Fruit fly (Drosophila melanogaster) whole organism, embryonic: ENCODE data around the gene CG17666.

Experiments used
- BEAF-32 ChIP-seq: fragments of 200-800 bp; sonication (Bioruptor generic); optimal IDR thresholded peaks from 3 replicates; lab custom pipeline; 2017; ENCODE audit warnings: missing biosample characterization, missing genetic modification characterization, mild to moderate bottlenecking, moderate library complexity, missing genetic modification reagents
- CG11085 ChIP-seq: fragments of 200-800 bp; sonication (Bioruptor generic); IDR thresholded peaks from 2 replicates; pipeline ENCODE4 v1.3.6; 2022; ENCODE audit warnings: missing biosample characterization, missing genetic modification characterization
- CG11456 ChIP-seq: fragments of 200-800 bp; sonication (Bioruptor generic); IDR thresholded peaks from 3 replicates; pipeline ENCODE4 v1.3.6; 2022; ENCODE audit warnings: missing biosample characterization, missing genetic modification characterization
- CG11695 ChIP-seq: fragments of 200-800 bp; sonication (Bioruptor generic); IDR thresholded peaks from 3 replicates; pipeline ENCODE4 v1.3.6; 2022; ENCODE audit warnings: missing biosample characterization, missing genetic modification characterization
- CG12155 ChIP-seq: fragments of 200-800 bp; sonication (Bioruptor generic); optimal IDR thresholded peaks from 3 replicates; lab custom pipeline; 2016; ENCODE audit warnings: missing biosample characterization, missing genetic modification characterization
- CG14860 ChIP-seq: fragments of 200-800 bp; sonication (Bioruptor generic); IDR thresholded peaks from 3 replicates; pipeline ENCODE4 v1.3.6; 2022; ENCODE audit warnings: missing biosample characterization, missing genetic modification characterization; ENCODE audit not compliant: partially characterized antibody
- CG15073 ChIP-seq: fragments of 200-800 bp; sonication (Bioruptor generic); optimal IDR thresholded peaks from 2 replicates; lab custom pipeline; 2016; ENCODE audit warnings: missing biosample characterization, missing genetic modification characterization
- CG15601 ChIP-seq: fragments of 200-800 bp; sonication (Bioruptor generic); optimal IDR thresholded peaks from 3 replicates; lab custom pipeline; 2019; ENCODE audit warnings: missing biosample characterization, mild to moderate bottlenecking, missing genetic modification characterization, moderate library complexity
- CG17186 ChIP-seq: fragments of 200-800 bp; sonication (Bioruptor generic); optimal IDR thresholded peaks from 3 replicates; lab custom pipeline; 2017; ENCODE audit warnings: missing biosample characterization, missing genetic modification reagents, missing genetic modification characterization
- CG17328 ChIP-seq: fragments of 200-800 bp; sonication (Bioruptor generic); IDR thresholded peaks from 2 replicates; pipeline ENCODE4 v1.3.6; 2022; ENCODE audit warnings: missing biosample characterization, missing genetic modification characterization
- CG1792 ChIP-seq: fragments of 200-800 bp; sonication (Bioruptor generic); optimal IDR thresholded peaks from 2 replicates; lab custom pipeline; 2016; ENCODE audit warnings: missing biosample characterization, missing genetic modification characterization
- CG2116 ChIP-seq: fragments of 200-800 bp; sonication (Bioruptor generic); optimal IDR thresholded peaks from 3 replicates; lab custom pipeline; 2018; ENCODE audit warnings: missing biosample characterization, mild to moderate bottlenecking, missing genetic modification characterization
- CG2678 ChIP-seq: fragments of 200-800 bp; sonication (Bioruptor generic); optimal IDR thresholded peaks from 3 replicates; lab custom pipeline; 2019; ENCODE audit warnings: missing biosample characterization, mild to moderate bottlenecking, missing genetic modification characterization, moderate library complexity
- CG34224 ChIP-seq: fragments of 200-800 bp; sonication (Bioruptor generic); IDR thresholded peaks from 3 replicates; pipeline ENCODE4 v1.3.6; 2022; ENCODE audit warnings: missing biosample characterization, missing genetic modification characterization; ENCODE audit not compliant: partially characterized antibody
- CG4424 ChIP-seq: fragments of 200-800 bp; sonication (Bioruptor generic); optimal IDR thresholded peaks from 3 replicates; lab custom pipeline; 2016; ENCODE audit warnings: missing biosample characterization, missing genetic modification characterization
- CG6791 ChIP-seq: fragments of 200-800 bp; sonication (Bioruptor generic); IDR thresholded peaks from 3 replicates; pipeline ENCODE4 v1.3.6; 2022; ENCODE audit warnings: missing biosample characterization, missing genetic modification characterization; ENCODE audit not compliant: partially characterized antibody
- CG7786 ChIP-seq: fragments of 200-800 bp; sonication (Bioruptor generic); optimal IDR thresholded peaks from 2 replicates; lab custom pipeline; 2016; ENCODE audit warnings: missing biosample characterization, missing genetic modification characterization
- CG7928 ChIP-seq: fragments of 200-800 bp; sonication (Bioruptor generic); optimal IDR thresholded peaks from 2 replicates; lab custom pipeline; 2017; ENCODE audit warnings: missing biosample characterization, mild to moderate bottlenecking, missing genetic modification characterization
- Dek ChIP-seq: fragments of 200-800 bp; sonication (Bioruptor generic); optimal IDR thresholded peaks from 3 replicates; lab custom pipeline; 2019; ENCODE audit warnings: missing biosample characterization, mild to moderate bottlenecking, missing genetic modification characterization, moderate library complexity
- Dfd ChIP-seq, 2 experiments: fragments of >200 bp; optimal IDR thresholded peaks; 2 replicates each; lab custom pipeline; 2017; ENCODE audit warnings: missing biosample characterization in 2 of 2, missing genetic modification characterization in 2 of 2
- Drgx ChIP-seq: fragments of 200-800 bp; sonication (Bioruptor generic); IDR thresholded peaks from 2 replicates; pipeline ENCODE4 v1.3.6; 2022; ENCODE audit warnings: missing biosample characterization, missing genetic modification characterization
- Nf-YB ChIP-seq: fragments of 200-800 bp; sonication (Bioruptor generic); optimal IDR thresholded peaks from 3 replicates; lab custom pipeline; 2019; ENCODE audit warnings: missing biosample characterization, mild to moderate bottlenecking, missing genetic modification characterization, moderate library complexity
- Ssrp ChIP-seq: fragments of 200-800 bp; sonication (Bioruptor generic); optimal IDR thresholded peaks from 2 replicates; lab custom pipeline; 2018; ENCODE audit warnings: missing biosample characterization, mild to moderate bottlenecking, missing genetic modification characterization, moderate library complexity
- Xrp1 ChIP-seq: fragments of 200-800 bp; sonication (Bioruptor generic); IDR thresholded peaks from 2 replicates; pipeline ENCODE4 v1.3.6; 2022; ENCODE audit warnings: missing biosample characterization, missing genetic modification characterization
- abd-A ChIP-seq: fragments of 200-800 bp; sonication (Bioruptor generic); optimal IDR thresholded peaks from 3 replicates; lab custom pipeline; 2019; ENCODE audit warnings: missing biosample characterization, mild to moderate bottlenecking, missing genetic modification characterization, moderate library complexity
- chif ChIP-seq, 2 experiments: fragments of 200-800 bp; sonication (Bioruptor generic); optimal IDR thresholded peaks; 3 replicates each; lab custom pipeline; 2016; ENCODE audit warnings: missing biosample characterization in 2 of 2, missing genetic modification characterization in 2 of 2
- ci ChIP-seq: fragments of 200-800 bp; sonication (Bioruptor generic); IDR thresholded peaks from 3 replicates; pipeline ENCODE4 v1.3.6; 2022; ENCODE audit warnings: missing biosample characterization, missing genetic modification characterization
- ems ChIP-seq: fragments of 200-800 bp; sonication (Bioruptor generic); optimal IDR thresholded peaks from 3 replicates; lab custom pipeline; 2016; ENCODE audit warnings: missing biosample characterization, missing genetic modification characterization
- gce ChIP-seq: fragments of 200-800 bp; sonication (Bioruptor generic); IDR thresholded peaks from 3 replicates; pipeline ENCODE4 v1.3.6; 2022; ENCODE audit warnings: missing biosample characterization, missing genetic modification characterization
- gcm2 ChIP-seq: fragments of 200-800 bp; sonication (Bioruptor generic); optimal IDR thresholded peaks from 2 replicates; lab custom pipeline; 2016; ENCODE audit warnings: missing biosample characterization, missing genetic modification characterization
- grn ChIP-seq: fragments of 200-800 bp; sonication (Bioruptor generic); optimal IDR thresholded peaks from 3 replicates; lab custom pipeline; 2017; ENCODE audit warnings: missing biosample characterization, missing genetic modification characterization
- ham ChIP-seq: fragments of 200-800 bp; sonication (Bioruptor generic); IDR thresholded peaks from 2 replicates; pipeline ENCODE4 v1.3.6; 2022; ENCODE audit warnings: missing biosample characterization, missing genetic modification characterization
- her ChIP-seq: fragments of 200-800 bp; sonication (Bioruptor generic); optimal IDR thresholded peaks from 2 replicates; lab custom pipeline; 2016; ENCODE audit warnings: missing biosample characterization, missing genetic modification characterization
- jing ChIP-seq: fragments of 200-800 bp; sonication (Bioruptor generic); optimal IDR thresholded peaks from 2 replicates; lab custom pipeline; 2018; ENCODE audit warnings: missing biosample characterization, mild to moderate bottlenecking, missing genetic modification characterization
- kay ChIP-seq: fragments of 200-800 bp; sonication (Bioruptor generic); optimal IDR thresholded peaks from 2 replicates; lab custom pipeline; 2016; ENCODE audit warnings: missing biosample characterization, missing genetic modification characterization
- lov ChIP-seq, 2 experiments: fragments of 200-800 bp in 1 of 2; fragments of >200 bp in 1 of 2; sonication (Bioruptor generic) in 1 of 2; IDR thresholded peaks in 1 of 2; optimal IDR thresholded peaks in 1 of 2; 2 replicates in 1 of 2; 3 replicates in 1 of 2; pipeline versions ENCODE4 v1.3.6 to Lab custom; 2017 to 2022; ENCODE audit warnings: missing biosample characterization in 1 of 2, missing genetic modification characterization in 1 of 2
- luna ChIP-seq: fragments of 200-800 bp; sonication (Bioruptor generic); optimal IDR thresholded peaks from 2 replicates; lab custom pipeline; 2016; ENCODE audit warnings: missing biosample characterization, missing genetic modification characterization
- nau ChIP-seq: fragments of 200-800 bp; sonication (Bioruptor generic); optimal IDR thresholded peaks from 3 replicates; lab custom pipeline; 2017; ENCODE audit warnings: missing biosample characterization, mild to moderate bottlenecking, missing genetic modification characterization, missing genetic modification reagents
- nmo ChIP-seq: fragments of 200-800 bp; sonication (Bioruptor generic); optimal IDR thresholded peaks from 2 replicates; lab custom pipeline; 2018; ENCODE audit warnings: missing biosample characterization, mild to moderate bottlenecking, missing genetic modification characterization, moderate library complexity
- onecut ChIP-seq: fragments of 200-800 bp; sonication (Bioruptor generic); IDR thresholded peaks from 2 replicates; pipeline ENCODE4 v1.3.6; 2022; ENCODE audit warnings: missing biosample characterization, missing genetic modification characterization
- org-1 ChIP-seq: fragments of 200-800 bp; sonication (Bioruptor generic); optimal IDR thresholded peaks from 2 replicates; lab custom pipeline; 2017; ENCODE audit warnings: missing biosample characterization, missing genetic modification characterization
- otp ChIP-seq: fragments of 200-800 bp; sonication (Bioruptor generic); IDR thresholded peaks from 3 replicates; pipeline ENCODE4, ENCODE4 v1.3.6; 2022; ENCODE audit warnings: missing biosample characterization, missing genetic modification characterization
- pita ChIP-seq: fragments of 200-800 bp; sonication (Bioruptor generic); optimal IDR thresholded peaks from 2 replicates; lab custom pipeline; 2017; ENCODE audit warnings: missing biosample characterization, mild to moderate bottlenecking, missing genetic modification characterization
- slbo ChIP-seq: fragments of 200-800 bp; sonication (Bioruptor generic); IDR thresholded peaks from 2 replicates; pipeline ENCODE4 v1.3.6; 2022; ENCODE audit warnings: missing biosample characterization, missing genetic modification characterization
- slp2 ChIP-seq: fragments of 200-800 bp; sonication (Bioruptor generic); optimal IDR thresholded peaks from 2 replicates; lab custom pipeline; 2016; ENCODE audit warnings: missing biosample characterization, missing genetic modification characterization
- sob ChIP-seq: fragments of 200-800 bp; sonication (Bioruptor generic); IDR thresholded peaks from 2 replicates; pipeline ENCODE4 v1.3.6; 2022; ENCODE audit warnings: missing biosample characterization, missing genetic modification characterization
- ssp ChIP-seq: fragments of 200-800 bp; sonication (Bioruptor generic); IDR thresholded peaks from 2 replicates; pipeline ENCODE4 v1.3.6; 2022; ENCODE audit warnings: missing biosample characterization, missing genetic modification characterization
- sug ChIP-seq: fragments of 200-800 bp; optimal IDR thresholded peaks from 2 replicates; lab custom pipeline; 2019; ENCODE audit warnings: missing biosample characterization, mild to moderate bottlenecking, missing genetic modification characterization, moderate library complexity
- trem ChIP-seq: fragments of 200-800 bp; optimal IDR thresholded peaks from 3 replicates; lab custom pipeline; 2019; ENCODE audit warnings: missing biosample characterization, mild to moderate bottlenecking, missing genetic modification characterization, moderate library complexity
- vnd ChIP-seq: fragments of 200-800 bp; sonication (Bioruptor generic); IDR thresholded peaks from 3 replicates; pipeline ENCODE4 v1.3.6; 2022; ENCODE audit warnings: missing biosample characterization, missing genetic modification characterization; ENCODE audit not compliant: partially characterized antibody
- wor ChIP-seq: fragments of 200-800 bp; sonication (Bioruptor generic); IDR thresholded peaks from 2 replicates; pipeline ENCODE4 v1.3.6; 2022; ENCODE audit warnings: missing biosample characterization, missing genetic modification characterization

Gene CG17666

DNA sequence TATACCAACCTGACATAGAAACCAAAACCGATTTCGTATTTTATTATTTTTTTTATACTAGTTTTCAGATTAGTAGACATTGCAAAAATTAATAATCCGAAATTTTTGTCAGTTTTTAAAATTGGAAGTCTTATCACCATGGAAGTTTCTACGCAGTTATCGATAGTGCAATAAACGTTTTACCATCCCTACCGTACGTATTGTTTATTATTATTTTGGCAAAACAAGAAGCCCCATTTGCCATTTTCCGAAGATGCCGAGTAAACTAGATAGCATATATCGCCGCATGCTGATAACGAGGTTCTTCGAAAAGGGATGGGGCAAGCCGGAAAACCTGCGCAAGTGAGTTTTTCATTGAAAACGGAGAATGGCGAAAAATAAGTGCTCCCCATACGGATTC, 39.5 kb upstream of the CG17666 start, which contains the start of gene CG32112 (continued):
- no peak for TF ChIP-seq lov (optimal IDR thresholded peaks at IDR 0.05; lab: Kevin White, UChicago)
- TF ChIP-seq lov (GFP tag; IDR thresholded peaks at IDR 0.05; lab: Robert Waterston, UW) = no peak
- TF ChIP-seq abd-A (tag; lab: Kevin White, UChicago) = no peak
- TF ChIP-seq CG14860 (GFP tag; lab: Robert Waterston, UW) = peak; percentile 54; the same call in 2 of the 3 replicates
- no peak for TF ChIP-seq org-1 (GFP tag; lab: Kevin White, UChicago)
- TF ChIP-seq gce (GFP tag; lab: Robert Waterston, UW) = no peak
- TF ChIP-seq nau (GFP tag; lab: Kevin White, UChicago) = no peak
- no peak for TF ChIP-seq CG7786 (GFP tag; lab: Kevin White, UChicago)
- TF ChIP-seq slbo (GFP tag; lab: Robert Waterston, UW) = no peak
- no peak for TF ChIP-seq nmo
- TF ChIP-seq wor (GFP tag; lab: Robert Waterston, UW) = no peak
- no peak for TF ChIP-seq CG15601 (tag; lab: Kevin White, UChicago)
- TF ChIP-seq her (GFP tag; lab: Kevin White, UChicago) = no peak
- no peak for TF ChIP-seq gcm2
- peak; percentile 8 for TF ChIP-seq CG1792 (GFP tag; lab: Kevin White, UChicago)
- peak; percentile 67; the same call in 1 of the 3 replicates for TF ChIP-seq CG6791
- TF ChIP-seq CG15073 (GFP tag; lab: Kevin White, UChicago) = no peak
- peak; percentile 45 for TF ChIP-seq trem (tag; lab: Kevin White, UChicago)
- TF ChIP-seq sug = no peak
- TF ChIP-seq CG17328 (GFP tag; lab: Robert Waterston, UW) = no peak
- TF ChIP-seq CG12155 (GFP tag; lab: Kevin White, UChicago) = no peak
- TF ChIP-seq CG2678 = no peak
- no peak for TF ChIP-seq slp2
- no peak for TF ChIP-seq CG7928
- peak; percentile 11; the same call in 1 of the 2 replicates for TF ChIP-seq Xrp1 (GFP tag; lab: Robert Waterston, UW)
- no peak for TF ChIP-seq Dfd (GFP tag; optimal IDR thresholded peaks at IDR 0.05; lab: Kevin White, UChicago)
- no peak for TF ChIP-seq otp (GFP tag; lab: Robert Waterston, UW)
- TF ChIP-seq pita (GFP tag; lab: Kevin White, UChicago) = no peak
- no peak for TF ChIP-seq onecut (GFP tag; lab: Robert Waterston, UW)
- no peak for TF ChIP-seq CG17186 (GFP tag; lab: Kevin White, UChicago)
- peak; percentile 74 for TF ChIP-seq BEAF-32 (GFP tag; lab: Kevin White, UChicago)
- peak; percentile 89 for TF ChIP-seq CG2116 (GFP tag; lab: Kevin White, UChicago)
- no peak for TF ChIP-seq Nf-YB (GFP tag; lab: Kevin White, UChicago)
- TF ChIP-seq chif (GFP tag; optimal IDR thresholded peaks at IDR 0.05; lab: Kevin White, UChicago) = no peak
- TF ChIP-seq luna (GFP tag; lab: Kevin White, UChicago) = no peak
- no peak for TF ChIP-seq Drgx (GFP tag; lab: Robert Waterston, UW)
- no peak for TF ChIP-seq ssp (GFP tag; lab: Robert Waterston, UW)
- no peak for TF ChIP-seq CG4424 (GFP tag; lab: Kevin White, UChicago)
- no peak for TF ChIP-seq Dek (tag; lab: Kevin White, UChicago)
- TF ChIP-seq CG11085 (GFP tag; lab: Robert Waterston, UW) = no peak
- TF ChIP-seq vnd (GFP tag; lab: Robert Waterston, UW) = peak; percentile 45; the same call in 1 of the 3 replicates
- no peak for TF ChIP-seq kay (GFP tag; lab: Kevin White, UChicago)
- TF ChIP-seq jing = no peak
- TF ChIP-seq CG11695 (GFP tag; lab: Robert Waterston, UW) = no peak
- TF ChIP-seq Ssrp = no peak
- TF ChIP-seq ems = no peak
- no peak for TF ChIP-seq grn (GFP tag; lab: Kevin White, UChicago)
- TF ChIP-seq CG34224 (GFP tag; lab: Robert Waterston, UW) = peak; percentile 76
- TF ChIP-seq ci (GFP tag; lab: Robert Waterston, UW) = no peak
- no peak for TF ChIP-seq CG11456
- no peak for TF ChIP-seq ham (GFP tag; lab: Robert Waterston, UW)
- TF ChIP-seq sob (GFP tag; lab: Robert Waterston, UW) = no peak
